Worm (Caenorhabditis elegans): ENCODE data around the gene Y7A5A.7.

DNA sequence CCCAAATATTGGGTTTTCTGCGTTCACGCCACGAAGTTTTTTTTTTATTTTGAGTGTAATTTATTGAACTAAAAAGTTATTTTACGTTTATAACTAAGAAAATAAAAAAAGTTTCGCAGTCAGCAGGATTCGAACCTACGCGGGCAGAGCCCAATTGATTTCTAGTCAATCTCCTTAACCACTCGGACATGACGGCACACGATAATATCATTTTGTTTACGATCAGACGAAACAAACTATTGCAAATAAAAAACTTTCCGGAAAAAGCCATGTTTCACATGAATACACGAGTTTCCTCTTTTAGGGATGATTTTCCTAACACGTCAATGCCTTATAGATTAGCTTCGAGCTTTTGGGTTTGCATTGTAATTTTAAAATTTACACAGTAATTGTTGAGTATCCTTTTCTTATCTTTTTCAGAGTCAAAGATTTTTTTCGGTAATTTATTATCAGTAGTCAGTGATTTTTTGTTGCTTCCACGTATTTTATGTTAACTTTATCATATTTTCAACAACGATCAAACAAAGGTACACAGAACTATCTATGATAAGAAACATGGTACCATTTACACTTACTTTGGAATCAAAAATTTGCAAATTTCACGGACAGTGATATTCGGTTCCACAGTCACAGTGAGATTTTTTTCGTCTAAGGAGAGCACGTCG lies 33.9 kb downstream of the Y7A5A.7 start:
- TF ChIP-seq egl-27 (tag; optimal IDR thresholded peaks at IDR 0.05) (no peak), nhr-77 (tag; optimal IDR thresholded peaks at IDR 0.05) (no peak), zag-1 (tag; optimal IDR thresholded peaks at IDR 0.05) (no peak), ces-1 (GFP tag; optimal IDR thresholded peaks at IDR 0.05) (no peak), lin-13 (GFP tag; optimal IDR thresholded peaks at IDR 0.05) (no peak), skn-1 (tag; optimal IDR thresholded peaks at IDR 0.05) (no peak), fos-1 (tag; optimal IDR thresholded peaks at IDR 0.05) (no peak), nhr-84 (tag; optimal IDR thresholded peaks at IDR 0.05) (no peak), tbx-2 (tag; optimal IDR thresholded peaks at IDR 0.05) (no peak)
